Fruit fly (Drosophila melanogaster) whole organism, embryonic: ENCODE results near the gene CG9452.
A peak's percentile ranks its signal among the peaks of the same experiment; 100 is the strongest.

Source experiments
- CG14710 ChIP-seq: fragments of 200-800 bp; sonication (Bioruptor generic); optimal IDR thresholded peaks from 3 replicates; lab custom pipeline; 2019; ENCODE audit warnings: missing biosample characterization, mild to moderate bottlenecking, missing genetic modification characterization, moderate library complexity
- CG15269 ChIP-seq: fragments of 200-800 bp; sonication (Bioruptor generic); optimal IDR thresholded peaks from 2 replicates; lab custom pipeline; 2018; ENCODE audit warnings: missing biosample characterization, mild to moderate bottlenecking, missing genetic modification characterization, moderate library complexity
- CG17186 ChIP-seq: fragments of 200-800 bp; sonication (Bioruptor generic); optimal IDR thresholded peaks from 3 replicates; lab custom pipeline; 2017; ENCODE audit warnings: missing biosample characterization, missing genetic modification reagents, missing genetic modification characterization
- CG17328 ChIP-seq: fragments of 200-800 bp; sonication (Bioruptor generic); IDR thresholded peaks from 2 replicates; pipeline ENCODE4 v1.3.6; 2022; ENCODE audit warnings: missing biosample characterization, missing genetic modification characterization
- CG17385 ChIP-seq: fragments of 200-800 bp; sonication (Bioruptor generic); optimal IDR thresholded peaks from 3 replicates; lab custom pipeline; 2018; ENCODE audit warnings: missing biosample characterization, mild to moderate bottlenecking, missing genetic modification characterization
- CG17802 ChIP-seq: fragments of 200-800 bp; sonication (Bioruptor generic); optimal IDR thresholded peaks from 2 replicates; lab custom pipeline; 2018; ENCODE audit warnings: missing biosample characterization, mild to moderate bottlenecking, missing genetic modification characterization, moderate library complexity
- CG2202 ChIP-seq: fragments of 200-800 bp; sonication (Bioruptor generic); optimal IDR thresholded peaks from 2 replicates; lab custom pipeline; 2018; ENCODE audit warnings: missing biosample characterization, mild to moderate bottlenecking, missing genetic modification characterization
- CG32767 ChIP-seq: fragments of 200-800 bp; sonication (Bioruptor generic); IDR thresholded peaks from 2 replicates; pipeline ENCODE4 v1.3.6; 2022; ENCODE audit warnings: missing biosample characterization, missing genetic modification characterization
- CG3407 ChIP-seq: fragments of 200-800 bp; sonication (Bioruptor generic); optimal IDR thresholded peaks from 2 replicates; lab custom pipeline; 2018; ENCODE audit warnings: missing biosample characterization, mild to moderate bottlenecking, missing genetic modification characterization
- CG3995 ChIP-seq: fragments of 200-800 bp; sonication (Bioruptor generic); optimal IDR thresholded peaks from 3 replicates; lab custom pipeline; 2016; ENCODE audit warnings: missing biosample characterization, missing genetic modification characterization
- CG4328 ChIP-seq: fragments of 200-800 bp; sonication (Bioruptor generic); optimal IDR thresholded peaks from 3 replicates; lab custom pipeline; 2017; ENCODE audit warnings: missing biosample characterization, missing genetic modification reagents, missing genetic modification characterization
- CG4424 ChIP-seq: fragments of 200-800 bp; sonication (Bioruptor generic); optimal IDR thresholded peaks from 3 replicates; lab custom pipeline; 2016; ENCODE audit warnings: missing biosample characterization, missing genetic modification characterization
- CG4617 ChIP-seq: fragments of 200-800 bp; sonication (Bioruptor generic); optimal IDR thresholded peaks from 3 replicates; lab custom pipeline; 2016; ENCODE audit warnings: missing biosample characterization, missing genetic modification characterization, borderline replicate concordance
- CG6689 ChIP-seq: fragments of 200-800 bp; sonication (Bioruptor generic); IDR thresholded peaks from 2 replicates; pipeline ENCODE4 v1.3.6; 2022; ENCODE audit warnings: missing biosample characterization, missing genetic modification characterization
- CG9437 ChIP-seq: fragments of 200-800 bp; sonication (Bioruptor generic); optimal IDR thresholded peaks from 2 replicates; lab custom pipeline; 2018; ENCODE audit warnings: missing biosample characterization, mild to moderate bottlenecking, missing genetic modification characterization
- CG9817 ChIP-seq: fragments of 200-800 bp; sonication (Bioruptor generic); optimal IDR thresholded peaks from 2 replicates; lab custom pipeline; 2018; ENCODE audit warnings: missing biosample characterization, mild to moderate bottlenecking, missing genetic modification characterization, moderate library complexity
- Camta ChIP-seq: fragments of 200-800 bp; sonication (Bioruptor generic); optimal IDR thresholded peaks from 2 replicates; lab custom pipeline; 2016; ENCODE audit warnings: missing biosample characterization, missing genetic modification characterization
- Drgx ChIP-seq: fragments of 200-800 bp; sonication (Bioruptor generic); IDR thresholded peaks from 2 replicates; pipeline ENCODE4 v1.3.6; 2022; ENCODE audit warnings: missing biosample characterization, missing genetic modification characterization
- ERR ChIP-seq: fragments of 200-800 bp; sonication (Bioruptor generic); optimal IDR thresholded peaks from 2 replicates; lab custom pipeline; 2016; ENCODE audit warnings: missing biosample characterization, missing genetic modification characterization
- HmgD ChIP-seq: fragments of 200-800 bp; sonication (Bioruptor generic); optimal IDR thresholded peaks from 3 replicates; lab custom pipeline; 2016; ENCODE audit warnings: missing biosample characterization, missing genetic modification characterization
- Hr51 ChIP-seq, 2 experiments: fragments of 200-800 bp; sonication (Bioruptor generic); optimal IDR thresholded peaks; 2 replicates in 1 of 2; 3 replicates in 1 of 2; lab custom pipeline; 2016 to 2018; ENCODE audit warnings: missing biosample characterization in 2 of 2, missing genetic modification characterization in 2 of 2, mild to moderate bottlenecking in 1 of 2, moderate library complexity in 1 of 2
- MTF-1 ChIP-seq: fragments of 200-800 bp; sonication (Bioruptor generic); optimal IDR thresholded peaks from 2 replicates; lab custom pipeline; 2018; ENCODE audit warnings: missing biosample characterization, mild to moderate bottlenecking, missing genetic modification characterization, borderline replicate concordance
- Mad ChIP-seq: fragments of 200-800 bp; sonication (Bioruptor generic); optimal IDR thresholded peaks from 2 replicates; lab custom pipeline; 2016; ENCODE audit warnings: missing biosample characterization, missing genetic modification characterization
- Mrtf ChIP-seq: fragments of 200-800 bp; sonication (Bioruptor generic); IDR thresholded peaks from 3 replicates; pipeline ENCODE4 v1.3.6; 2022; ENCODE audit warnings: missing biosample characterization, missing genetic modification characterization
- NC2α ChIP-seq: fragments of 200-800 bp; sonication (Bioruptor generic); optimal IDR thresholded peaks from 2 replicates; lab custom pipeline; 2016; ENCODE audit warnings: missing biosample characterization, missing genetic modification characterization
- Ravus ChIP-seq: fragments of 200-800 bp; sonication (Bioruptor generic); IDR thresholded peaks from 2 replicates; pipeline ENCODE4 v1.3.6; 2022; ENCODE audit warnings: missing biosample characterization, missing genetic modification characterization
- Side ChIP-seq: fragments of 200-800 bp; sonication (Bioruptor generic); optimal IDR thresholded peaks from 2 replicates; lab custom pipeline; 2016; ENCODE audit warnings: missing biosample characterization, missing genetic modification characterization
- Sry-δ ChIP-seq: fragments of 200-800 bp; sonication (Bioruptor generic); optimal IDR thresholded peaks from 2 replicates; lab custom pipeline; 2016; ENCODE audit warnings: missing biosample characterization, missing genetic modification characterization
- bsh ChIP-seq, 2 experiments: fragments of 200-800 bp; sonication (Bioruptor generic); optimal IDR thresholded peaks; 2 replicates each; lab custom pipeline; 2017 to 2018; ENCODE audit warnings: mild to moderate bottlenecking in 2 of 2, missing biosample characterization in 2 of 2, missing genetic modification characterization in 2 of 2, moderate library complexity in 1 of 2
- cwo ChIP-seq: fragments of 200-800 bp; sonication (Bioruptor generic); optimal IDR thresholded peaks from 3 replicates; lab custom pipeline; 2017; ENCODE audit warnings: missing biosample characterization, missing genetic modification characterization, mild to moderate bottlenecking, moderate library complexity, missing genetic modification reagents
- ewg ChIP-seq: fragments of 200-800 bp; sonication (Bioruptor generic); optimal IDR thresholded peaks from 3 replicates; lab custom pipeline; 2017; ENCODE audit warnings: mild to moderate bottlenecking, missing biosample characterization, missing genetic modification reagents, missing genetic modification characterization
- fu2 ChIP-seq: fragments of 200-800 bp; sonication (Bioruptor generic); optimal IDR thresholded peaks from 2 replicates; lab custom pipeline; 2016; ENCODE audit warnings: missing biosample characterization, missing genetic modification characterization
- hb ChIP-seq: fragments of 200-800 bp; sonication (Bioruptor generic); IDR thresholded peaks from 3 replicates; pipeline ENCODE4 v1.3.6; 2022; ENCODE audit warnings: missing biosample characterization, missing genetic modification characterization; ENCODE audit not compliant: partially characterized antibody
- insv ChIP-seq, 2 experiments: fragments of 200-800 bp; sonication (Bioruptor generic); optimal IDR thresholded peaks; 3 replicates each; lab custom pipeline; 2016 to 2018; ENCODE audit warnings: missing biosample characterization in 2 of 2, missing genetic modification characterization in 2 of 2
- kah ChIP-seq: fragments of 200-800 bp; sonication (Bioruptor generic); optimal IDR thresholded peaks from 2 replicates; lab custom pipeline; 2018; ENCODE audit warnings: missing biosample characterization, mild to moderate bottlenecking, missing genetic modification characterization
- kni ChIP-seq: fragments of 200-800 bp; sonication (Bioruptor generic); optimal IDR thresholded peaks from 3 replicates; lab custom pipeline; 2017; ENCODE audit warnings: mild to moderate bottlenecking, missing biosample characterization, missing genetic modification reagents, missing genetic modification characterization
- knrl ChIP-seq: fragments of 200-800 bp; sonication (Bioruptor generic); IDR thresholded peaks from 3 replicates; pipeline ENCODE4 v1.3.6; 2022; ENCODE audit warnings: missing biosample characterization, missing genetic modification characterization; ENCODE audit not compliant: partially characterized antibody
- lbe ChIP-seq: fragments of 200-800 bp; sonication (Bioruptor generic); optimal IDR thresholded peaks from 2 replicates; lab custom pipeline; 2016; ENCODE audit warnings: missing biosample characterization, mild to moderate bottlenecking, missing genetic modification characterization
- otp ChIP-seq: fragments of 200-800 bp; sonication (Bioruptor generic); IDR thresholded peaks from 3 replicates; pipeline ENCODE4, ENCODE4 v1.3.6; 2022; ENCODE audit warnings: missing biosample characterization, missing genetic modification characterization
- pnt ChIP-seq: fragments of 200-800 bp; sonication (Bioruptor generic); optimal IDR thresholded peaks from 3 replicates; lab custom pipeline; 2016; ENCODE audit warnings: missing biosample characterization, missing genetic modification characterization
- pzg ChIP-seq: fragments of 200-800 bp; sonication (Bioruptor generic); optimal IDR thresholded peaks from 3 replicates; lab custom pipeline; 2018; ENCODE audit warnings: missing biosample characterization, mild to moderate bottlenecking, missing genetic modification characterization, moderate library complexity
- run ChIP-seq: fragments of 200-800 bp; sonication (Bioruptor generic); optimal IDR thresholded peaks from 3 replicates; lab custom pipeline; 2018; ENCODE audit warnings: missing biosample characterization, mild to moderate bottlenecking, missing genetic modification characterization
- sisA ChIP-seq: fragments of 200-800 bp; sonication (Bioruptor generic); IDR thresholded peaks from 2 replicates; pipeline ENCODE4 v1.3.6; 2022; ENCODE audit warnings: missing biosample characterization, missing genetic modification characterization
- ssp ChIP-seq: fragments of 200-800 bp; sonication (Bioruptor generic); IDR thresholded peaks from 2 replicates; pipeline ENCODE4 v1.3.6; 2022; ENCODE audit warnings: missing biosample characterization, missing genetic modification characterization
- stc ChIP-seq: fragments of 200-800 bp; sonication (Bioruptor generic); IDR thresholded peaks from 2 replicates; pipeline ENCODE4 v1.3.6; 2022; ENCODE audit warnings: missing biosample characterization, missing genetic modification characterization
- tio ChIP-seq: fragments of 200-800 bp; sonication (Bioruptor generic); optimal IDR thresholded peaks from 2 replicates; lab custom pipeline; 2017; ENCODE audit warnings: missing biosample characterization, missing genetic modification characterization, inconsistent platforms
- twi ChIP-seq: fragments of 200-800 bp; optimal IDR thresholded peaks from 2 replicates; lab custom pipeline; 2019; ENCODE audit warnings: missing biosample characterization, mild to moderate bottlenecking, missing genetic modification characterization, moderate library complexity
- wek ChIP-seq: fragments of 200-800 bp; sonication (Bioruptor generic); optimal IDR thresholded peaks from 3 replicates; lab custom pipeline; 2018; ENCODE audit warnings: missing biosample characterization, mild to moderate bottlenecking, missing genetic modification characterization, moderate library complexity
- zen ChIP-seq: fragments of 200-800 bp; sonication (Bioruptor generic); optimal IDR thresholded peaks from 3 replicates; lab custom pipeline; 2018; ENCODE audit warnings: missing biosample characterization, mild to moderate bottlenecking, missing genetic modification characterization, moderate library complexity

CG9452 gene

DNA sequence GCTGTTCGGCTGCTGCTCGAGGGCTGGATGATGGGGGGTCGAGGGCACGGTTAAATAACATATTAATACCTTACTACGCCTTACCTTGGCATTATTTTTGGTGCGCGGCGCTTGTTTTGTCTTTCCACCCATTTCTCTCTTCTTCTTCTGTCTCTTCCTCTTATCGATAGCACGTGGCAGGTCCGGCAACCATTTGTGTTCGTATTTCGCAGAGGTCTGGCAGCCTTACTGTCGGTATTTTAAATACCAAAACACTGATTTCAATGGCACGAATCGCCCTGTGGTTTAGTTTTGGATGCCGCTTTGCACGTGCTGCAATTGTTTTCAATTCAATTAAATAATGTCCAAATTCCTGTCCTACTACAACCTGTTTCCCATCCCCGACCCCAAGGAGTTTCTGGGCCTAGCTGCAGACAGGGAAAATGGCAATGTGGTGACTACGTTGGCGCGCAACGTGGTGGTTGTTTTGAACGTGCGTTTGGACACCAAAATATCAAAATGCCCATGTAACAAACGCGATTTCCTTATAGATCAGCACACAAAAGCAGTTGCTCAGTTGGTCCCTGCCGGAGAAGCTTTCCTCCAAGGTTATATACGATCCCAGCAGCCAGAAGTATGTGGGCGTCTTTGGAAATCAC is 48.6 kb upstream of the CG9452 start, which contains the start of the genes Ltn1 and CG9300 (continued):
- TF ChIP-seq cwo (GFP tag; lab: Kevin White, UChicago), result peak; percentile 98
- TF ChIP-seq Sry-δ (GFP tag; lab: Kevin White, UChicago), result peak; percentile 61
- TF ChIP-seq HmgD (GFP tag; lab: Kevin White, UChicago), result peak; percentile 49
- no peak for TF ChIP-seq Mad (GFP tag; lab: Kevin White, UChicago)
- 0 out of 3 replicates have a peak, but pooled peaks have one; percentile 21 for TF ChIP-seq otp
- no peak for TF ChIP-seq CG9437 (GFP tag; lab: Kevin White, UChicago)
- TF ChIP-seq sisA (GFP tag; lab: Robert Waterston, UW), result no peak
- TF ChIP-seq run (tag; lab: Kevin White, UChicago), result no peak
- no peak for TF ChIP-seq CG3407 (GFP tag; lab: Kevin White, UChicago)
- no peak for TF ChIP-seq Ravus (GFP tag; lab: Robert Waterston, UW)
- no peak for TF ChIP-seq CG6689 (GFP tag; lab: Robert Waterston, UW)
- TF ChIP-seq knrl (GFP tag; lab: Robert Waterston, UW), result peak; percentile 56
- TF ChIP-seq pzg (GFP tag; lab: Kevin White, UChicago), result peak; percentile 95
- TF ChIP-seq Mrtf (GFP tag; lab: Robert Waterston, UW), result no peak
- no peak for TF ChIP-seq CG14710 (tag; lab: Kevin White, UChicago)
- no peak for TF ChIP-seq CG3995
- peak; percentile 79 for TF ChIP-seq CG17186 (GFP tag; lab: Kevin White, UChicago)
- no peak for TF ChIP-seq CG15269
- peak; percentile 59 for TF ChIP-seq kah
- no peak for TF ChIP-seq tio
- TF ChIP-seq zen (tag; lab: Kevin White, UChicago), result no peak
- peak; percentile 93 for TF ChIP-seq CG4617
- no peak for TF ChIP-seq ssp (GFP tag; lab: Robert Waterston, UW)
- no peak for TF ChIP-seq kni (GFP tag; lab: Kevin White, UChicago)
- peak; percentile 40 for TF ChIP-seq wek (GFP tag; lab: Kevin White, UChicago)
- TF ChIP-seq Drgx (GFP tag; lab: Robert Waterston, UW), result no peak
- TF ChIP-seq CG17802 (tag; lab: Kevin White, UChicago), result no peak
- TF ChIP-seq twi, result no peak
- TF ChIP-seq CG32767, result 0 out of 2 replicates have a peak, but pooled peaks have one; percentile 12
- TF ChIP-seq CG9817 (tag; lab: Kevin White, UChicago), result peak; percentile 6
- no peak for TF ChIP-seq lbe (GFP tag; lab: Kevin White, UChicago)
- no peak for TF ChIP-seq stc (GFP tag; lab: Robert Waterston, UW)
- TF ChIP-seq ewg, result peak; percentile 61
- TF ChIP-seq CG2202, result no peak
- TF ChIP-seq CG17328 (GFP tag; lab: Robert Waterston, UW), result peak; percentile 41; the same call in 1 of the 2 replicates
- peak; percentile 10 for TF ChIP-seq NC2α (GFP tag; lab: Kevin White, UChicago)
- TF ChIP-seq insv (GFP tag; optimal IDR thresholded peaks at IDR 0.05; lab: Kevin White, UChicago), result peak in 1 of 2 experiments; percentile 55
- TF ChIP-seq fu2 (GFP tag; lab: Kevin White, UChicago), result no peak
- TF ChIP-seq hb, result no peak
- TF ChIP-seq Camta (GFP tag; lab: Kevin White, UChicago), result no peak
- TF ChIP-seq CG4424, result peak; percentile 4
- TF ChIP-seq Hr51 (GFP tag; optimal IDR thresholded peaks at IDR 0.05; lab: Kevin White, UChicago), result peak in 1 of 2 experiments; percentile 3
- no peak for TF ChIP-seq ERR (GFP tag; lab: Kevin White, UChicago)
- TF ChIP-seq CG17385 (GFP tag; lab: Kevin White, UChicago), result peak; percentile 100
- no peak for TF ChIP-seq bsh (GFP tag; optimal IDR thresholded peaks at IDR 0.05; lab: Kevin White, UChicago)
- TF ChIP-seq MTF-1, result no peak
- no peak for TF ChIP-seq pnt (GFP tag; lab: Kevin White, UChicago)
- TF ChIP-seq CG4328, result no peak
- peak; percentile 46 for TF ChIP-seq Side (GFP tag; lab: Kevin White, UChicago)
